Worm (Caenorhabditis elegans) whole organism, young adult: ENCODE results near the gene prx-19.

Experiments used
- D2030.7 ChIP-seq: fragments of 200-800 bp; sonication (Bioruptor generic); IDR thresholded peaks from 2 replicates; pipeline ENCODE4 v1.3.6; 2022; ENCODE audit warnings: missing genetic modification reagents, missing genetic modification characterization, missing compliant biosample characterization
- F23B12.7 ChIP-seq: sonication (generic microtip); optimal IDR thresholded peaks from 2 replicates; lab custom pipeline; 2017; ENCODE audit warnings: missing genetic modification characterization, mild to moderate bottlenecking, missing compliant biosample characterization, antibody characterized with exemption, moderate library complexity; ENCODE audit not compliant: insufficient read depth
- F33H1.4 ChIP-seq: fragments of 200-800 bp; sonication (Bioruptor generic); IDR thresholded peaks from 2 replicates; pipeline ENCODE4 v1.3.6; 2022; ENCODE audit warnings: missing genetic modification reagents, missing genetic modification characterization, missing compliant biosample characterization
- F39B2.1 ChIP-seq: fragments of 200-800 bp; sonication (Bioruptor generic); IDR thresholded peaks from 2 replicates; pipeline ENCODE4 v1.3.6; 2022; ENCODE audit warnings: missing genetic modification reagents, missing genetic modification characterization, missing compliant biosample characterization
- F57C9.4 ChIP-seq: sonication (generic microtip); optimal IDR thresholded peaks from 2 replicates; lab custom pipeline; 2017; ENCODE audit warnings: mild to moderate bottlenecking, missing genetic modification characterization, missing compliant biosample characterization
- K12H6.12 ChIP-seq: fragments of 200-800 bp; sonication (Bioruptor generic); optimal IDR thresholded peaks from 2 replicates; lab custom pipeline; 2018; ENCODE audit warnings: mild to moderate bottlenecking, missing genetic modification characterization, missing compliant biosample characterization
- T07F8.4 ChIP-seq: sonication (generic microtip); optimal IDR thresholded peaks from 2 replicates; lab custom pipeline; 2016; ENCODE audit warnings: mild to moderate bottlenecking, missing genetic modification characterization, moderate library complexity, missing compliant biosample characterization
- T26A5.8 ChIP-seq: sonication (generic microtip); optimal IDR thresholded peaks from 2 replicates; lab custom pipeline; 2016; ENCODE audit warnings: missing genetic modification characterization, missing compliant biosample characterization
- Y79H2A.3 ChIP-seq: fragments of 200-800 bp; sonication (Bioruptor generic); conservative IDR thresholded peaks from 2 replicates; pipeline ENCODE4 v1.3.6; 2022; ENCODE audit warnings: missing genetic modification reagents, missing genetic modification characterization, missing compliant biosample characterization
- ama-1 ChIP-seq, 3 experiments: fragments of 150-350 bp in 1 of 3; sonication (generic microtip) in 2 of 3; optimal IDR thresholded peaks; 2 replicates each; lab custom pipeline; 2014 to 2018; ENCODE audit warnings: missing biosample characterization in 2 of 3, missing genetic modification characterization in 2 of 3, missing genetic modification reagents in 2 of 3
- athp-1 ChIP-seq: sonication (generic microtip); optimal IDR thresholded peaks from 2 replicates; lab custom pipeline; 2017; ENCODE audit warnings: mild to moderate bottlenecking, missing genetic modification characterization, missing compliant biosample characterization
- attf-3 ChIP-seq: fragments of 200-800 bp; sonication (Bioruptor generic); conservative IDR thresholded peaks from 2 replicates; pipeline ENCODE4 v1.3.6; 2022; ENCODE audit warnings: missing genetic modification reagents, missing genetic modification characterization, missing compliant biosample characterization
- ceh-79 ChIP-seq: sonication (generic microtip); optimal IDR thresholded peaks from 2 replicates; lab custom pipeline; 2017; ENCODE audit warnings: mild to moderate bottlenecking, missing genetic modification characterization, missing compliant biosample characterization
- ceh-91 ChIP-seq: fragments of 200-800 bp; sonication (Bioruptor generic); IDR thresholded peaks from 2 replicates; pipeline ENCODE4 v1.3.6; 2022; ENCODE audit warnings: missing genetic modification reagents, missing genetic modification characterization, missing compliant biosample characterization
- dox-1 ChIP-seq: fragments of 200-800 bp; sonication (Bioruptor generic); IDR thresholded peaks from 2 replicates; pipeline ENCODE4 v1.3.6; 2022; ENCODE audit warnings: missing genetic modification reagents, missing genetic modification characterization, missing compliant biosample characterization
- dpff-1 ChIP-seq: sonication (generic microtip); optimal IDR thresholded peaks from 2 replicates; lab custom pipeline; 2017; ENCODE audit warnings: mild to moderate bottlenecking, missing genetic modification characterization, missing compliant biosample characterization
- dpl-1 ChIP-seq: fragments of 150-350 bp; optimal IDR thresholded peaks from 2 replicates; lab custom pipeline; 2014; ENCODE audit warnings: missing biosample characterization, missing genetic modification reagents, missing genetic modification characterization
- efl-1 ChIP-seq: fragments of 150-350 bp; optimal IDR thresholded peaks from 2 replicates; lab custom pipeline; 2014; ENCODE audit warnings: missing biosample characterization, missing genetic modification reagents, missing genetic modification characterization
- egrh-3 ChIP-seq: fragments of 200-800 bp; sonication (Bioruptor generic); IDR thresholded peaks from 2 replicates; pipeline ENCODE4 v1.3.6; 2022; ENCODE audit warnings: missing genetic modification reagents, missing genetic modification characterization, missing compliant biosample characterization
- ets-4 ChIP-seq: fragments of 200-800 bp; sonication (Bioruptor generic); optimal IDR thresholded peaks from 2 replicates; lab custom pipeline; 2018; ENCODE audit warnings: mild to moderate bottlenecking, missing genetic modification characterization, missing compliant biosample characterization
- hmg-20 ChIP-seq: fragments of 200-800 bp; sonication (Bioruptor generic); IDR thresholded peaks from 2 replicates; pipeline ENCODE4 v1.3.6; 2022; ENCODE audit warnings: missing genetic modification reagents, missing genetic modification characterization, missing compliant biosample characterization
- hrde-1 ChIP-seq: sonication (generic microtip); optimal IDR thresholded peaks from 2 replicates; lab custom pipeline; 2016; ENCODE audit warnings: missing genetic modification characterization, mild to moderate bottlenecking, missing compliant biosample characterization, moderate library complexity, missing genotype, missing genetic modification reagents, borderline replicate concordance
- lin-35 ChIP-seq, 3 experiments: fragments of 150-350 bp in 2 of 3; sonication (generic microtip) in 1 of 3; optimal IDR thresholded peaks; 2 replicates each; lab custom pipeline; 2014 to 2018; ENCODE audit warnings: missing biosample characterization in 3 of 3, missing genetic modification characterization in 3 of 3, missing genetic modification reagents in 3 of 3
- lin-54 ChIP-seq: fragments of 200-800 bp; sonication (Bioruptor generic); optimal IDR thresholded peaks from 2 replicates; lab custom pipeline; 2018; ENCODE audit warnings: mild to moderate bottlenecking, missing genetic modification characterization, missing compliant biosample characterization
- lsl-1 ChIP-seq: fragments of 200-800 bp; sonication (Bioruptor generic); optimal IDR thresholded peaks from 2 replicates; lab custom pipeline; 2018; ENCODE audit warnings: mild to moderate bottlenecking, missing genetic modification characterization, moderate library complexity, missing compliant biosample characterization
- madf-3 ChIP-seq: fragments of 200-800 bp; sonication (Bioruptor generic); IDR thresholded peaks from 2 replicates; pipeline ENCODE4 v1.3.6; 2022; ENCODE audit warnings: missing genetic modification reagents, missing genetic modification characterization, missing compliant biosample characterization
- madf-6 ChIP-seq: fragments of 200-800 bp; sonication (Bioruptor generic); IDR thresholded peaks from 2 replicates; pipeline ENCODE4 v1.3.6; 2022; ENCODE audit warnings: missing genetic modification reagents, missing genetic modification characterization, missing compliant biosample characterization
- madf-8 ChIP-seq: fragments of 200-800 bp; sonication (Bioruptor generic); conservative IDR thresholded peaks from 2 replicates; pipeline ENCODE4 v1.3.6; 2022; ENCODE audit warnings: missing genetic modification reagents, missing genetic modification characterization, missing compliant biosample characterization
- mcd-1 ChIP-seq: fragments of 200-800 bp; sonication (Bioruptor generic); IDR thresholded peaks from 2 replicates; pipeline ENCODE4 v1.3.6; 2022; ENCODE audit warnings: missing genetic modification reagents, missing genetic modification characterization, missing compliant biosample characterization
- nhr-27 ChIP-seq: fragments of 200-800 bp; sonication (Bioruptor generic); optimal IDR thresholded peaks from 2 replicates; lab custom pipeline; 2018; ENCODE audit warnings: mild to moderate bottlenecking, missing genetic modification characterization, moderate library complexity, missing compliant biosample characterization
- nhr-80 ChIP-seq: sonication (generic microtip); optimal IDR thresholded peaks from 2 replicates; lab custom pipeline; 2016; ENCODE audit warnings: missing genetic modification characterization, missing compliant biosample characterization
- nhr-90 ChIP-seq: sonication (generic microtip); optimal IDR thresholded peaks from 2 replicates; lab custom pipeline; 2016; ENCODE audit warnings: missing genotype, mild to moderate bottlenecking, missing genetic modification characterization, missing compliant biosample characterization
- pbrm-1 ChIP-seq: fragments of 200-800 bp; sonication (Bioruptor generic); IDR thresholded peaks from 2 replicates; pipeline ENCODE4 v1.3.6; 2022; ENCODE audit warnings: missing genetic modification reagents, missing genetic modification characterization, missing compliant biosample characterization
- pha-4 ChIP-seq: fragments of 150-350 bp; sonication (generic microtip); optimal IDR thresholded peaks from 2 replicates; lab custom pipeline; 2014; ENCODE audit warnings: missing biosample characterization, missing genetic modification reagents, missing genetic modification characterization
- tbp1 ChIP-seq: fragments of 200-800 bp; sonication (Bioruptor generic); optimal IDR thresholded peaks from 2 replicates; lab custom pipeline; 2018; ENCODE audit warnings: mild to moderate bottlenecking, missing genetic modification characterization, missing compliant biosample characterization
- ztf-18 ChIP-seq: sonication (generic microtip); optimal IDR thresholded peaks from 2 replicates; lab custom pipeline; 2016; ENCODE audit warnings: missing genotype, mild to moderate bottlenecking, missing genetic modification characterization, missing compliant biosample characterization
- ztf-25 ChIP-seq: fragments of 200-800 bp; sonication (Bioruptor generic); IDR thresholded peaks from 2 replicates; pipeline ENCODE4 v1.3.6; 2022; ENCODE audit warnings: missing genetic modification reagents, missing genetic modification characterization, missing compliant biosample characterization
- ztf-3 ChIP-seq: fragments of 200-800 bp; sonication (Bioruptor generic); optimal IDR thresholded peaks from 2 replicates; lab custom pipeline; 2018; ENCODE audit warnings: mild to moderate bottlenecking, missing genetic modification characterization, missing compliant biosample characterization

Gene prx-19

DNA sequence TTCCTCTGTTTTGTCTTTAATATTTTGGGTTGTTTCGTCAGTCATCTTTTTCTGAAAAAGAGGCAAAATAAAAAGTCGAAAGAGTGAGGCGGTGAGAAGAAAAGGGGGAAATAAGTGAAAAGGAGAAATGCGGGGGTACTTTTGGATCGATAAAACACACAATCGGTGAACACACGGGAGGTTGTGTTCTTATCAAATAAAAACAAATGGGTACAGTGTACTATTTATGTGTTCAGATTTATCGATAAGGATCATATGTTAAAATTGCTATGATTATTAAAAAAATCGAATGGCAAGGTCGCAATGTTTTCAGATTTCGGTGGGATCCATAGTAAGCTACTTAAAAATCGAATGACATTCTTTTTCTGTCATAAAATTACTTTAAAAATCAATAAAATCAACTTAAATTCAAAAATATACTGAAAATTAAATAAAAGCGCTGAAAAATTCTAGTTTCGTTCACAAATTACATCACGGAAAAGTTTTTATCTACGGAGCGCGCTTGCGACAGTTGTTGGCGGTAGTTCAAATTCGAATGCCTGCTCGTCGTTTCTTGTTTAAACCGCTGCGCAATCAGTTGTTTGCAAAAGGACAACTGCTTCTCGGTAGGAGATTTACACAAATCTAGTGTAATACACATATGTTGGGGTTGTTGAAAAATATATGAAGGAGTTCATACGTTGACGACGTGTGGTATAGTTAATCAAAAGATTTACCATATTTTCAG lies at the start of gene prx-19:
prx-19 (minus strand) TSS at position 51 of the 727 bp plus-strand sequence.
- TF ChIP-seq T26A5.8 (tag; lab: Kevin White, UChicago), result no peak
- TF ChIP-seq T07F8.4, result no peak
- no peak for TF ChIP-seq ets-4
- no peak for TF ChIP-seq ztf-25 (GFP tag; lab: Robert Waterston, UW)
- TF ChIP-seq efl-1, result peak; percentile 72
- no peak for TF ChIP-seq attf-3 (GFP tag; lab: Robert Waterston, UW)
- TF ChIP-seq lin-54 (GFP tag; lab: Kevin White, UChicago), result peak; percentile 80
- peak in 1 of 3 experiments; percentile 81 for TF ChIP-seq lin-35 (GFP tag; optimal IDR thresholded peaks at IDR 0.05; lab: Kevin White, UChicago)
- TF ChIP-seq pha-4, result no peak
- TF ChIP-seq dpl-1 (GFP tag; lab: Kevin White, UChicago), result peak; percentile 67
- TF ChIP-seq F57C9.4 (tag; lab: Kevin White, UChicago), result no peak
- peak; percentile 22 for TF ChIP-seq F23B12.7 (tag; lab: Kevin White, UChicago)
- TF ChIP-seq nhr-80 (tag; lab: Kevin White, UChicago), result peak; percentile 5
- TF ChIP-seq mcd-1 (GFP tag; lab: Robert Waterston, UW), result peak; percentile 83
- no peak for TF ChIP-seq Y79H2A.3

DNA sequence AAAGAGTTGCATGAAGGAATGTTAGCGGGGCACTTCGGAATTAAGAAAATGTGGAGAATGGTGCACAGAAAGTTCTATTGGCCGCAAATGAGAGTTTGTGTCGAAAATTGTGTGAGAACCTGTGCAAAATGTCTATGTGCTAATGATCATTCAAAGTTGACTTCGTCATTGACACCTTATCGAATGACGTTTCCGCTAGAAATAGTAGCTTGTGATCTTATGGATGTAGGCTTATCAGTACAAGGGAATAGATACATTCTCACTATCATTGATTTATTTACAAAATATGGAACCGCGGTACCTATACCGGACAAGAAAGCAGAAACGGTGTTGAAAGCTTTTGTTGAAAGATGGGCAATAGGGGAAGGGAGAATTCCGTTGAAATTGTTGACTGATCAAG lies 49.4 kb upstream of the prx-19 start:
- TF ChIP-seq nhr-80 (tag; lab: Kevin White, UChicago) (peak; percentile 62), dpff-1 (tag; lab: Kevin White, UChicago) (no peak)

DNA sequence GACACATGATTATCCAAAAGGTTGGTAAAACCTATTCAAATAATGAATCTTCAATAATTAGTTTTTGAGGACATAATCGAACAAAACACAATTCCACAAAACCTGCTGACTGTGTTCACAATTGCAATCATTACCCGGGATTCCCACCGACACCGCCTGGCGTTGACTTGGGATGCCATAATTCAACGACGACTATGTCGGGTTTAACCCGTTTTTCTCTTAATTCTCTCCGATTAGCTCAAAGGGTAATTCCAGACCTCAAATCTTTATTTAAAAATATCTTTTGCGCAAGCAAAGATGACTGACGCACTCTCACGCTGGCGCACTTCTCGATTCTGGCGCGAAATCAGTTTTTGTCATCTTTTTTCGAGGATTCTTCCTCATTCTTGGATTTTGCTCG lies 43.3 kb upstream of the prx-19 start:
- TF ChIP-seq mcd-1 (GFP tag; lab: Robert Waterston, UW), result peak; percentile 71
- TF ChIP-seq D2030.7 (GFP tag; lab: Robert Waterston, UW), result peak; percentile 46; the same call in 1 of the 2 replicates
- peak; percentile 42; the same call in 1 of the 2 replicates for TF ChIP-seq F33H1.4 (GFP tag; lab: Robert Waterston, UW)
- TF ChIP-seq madf-6, result peak; percentile 83
- TF ChIP-seq madf-8 (GFP tag; lab: Robert Waterston, UW), result peak; percentile 89
- TF ChIP-seq, all 124 proteins: peak for 5; not testable (repeated sequence) for 119

DNA sequence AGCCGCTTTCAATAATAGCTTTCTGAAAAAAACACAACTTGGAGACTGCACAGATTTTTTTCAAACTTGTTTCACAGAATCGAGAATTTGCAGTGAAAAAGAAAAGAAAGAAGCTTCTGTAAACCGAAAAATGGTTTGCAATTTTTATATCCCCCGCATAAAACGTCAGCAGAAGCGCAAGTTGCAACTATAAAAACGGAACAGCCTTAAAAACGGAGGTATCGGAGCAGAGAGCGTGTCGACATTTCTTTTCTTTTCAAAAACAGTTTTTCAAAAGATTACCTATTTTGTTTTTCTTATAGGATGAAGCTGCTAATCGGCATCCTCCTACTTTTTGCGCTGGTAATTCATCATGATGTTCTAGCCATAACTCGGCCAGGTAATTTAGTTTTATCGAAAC lies 42.9 kb upstream of the prx-19 start, which contains the start of gene plg-1:
plg-1 (plus strand) TSS at position 301 of the 400 bp plus-strand sequence.
- TF ChIP-seq athp-1 (tag; lab: Kevin White, UChicago) (no peak), egrh-3 (no peak), ztf-3 (no peak), F57C9.4 (tag; lab: Kevin White, UChicago) (no peak), K12H6.12 (tag; lab: Kevin White, UChicago) (no peak), ama-1 (optimal IDR thresholded peaks at IDR 0.05; lab: Kevin White, UChicago) (no peak), ama-1 (GFP tag; optimal IDR thresholded peaks at IDR 0.05; lab: Kevin White, UChicago) (no peak)

ce11 chrIII:8850482-8851047 lies 41.5 kb upstream of the prx-19 start, which contains the start of gene F44E2.9:
TSS of gene F44E2.9 (minus strand) at chrIII:8850532.
- peak; percentile 35 for TF ChIP-seq tbp1 (GFP tag; lab: Kevin White, UChicago)
- TF ChIP-seq nhr-27, result no peak
- TF ChIP-seq efl-1, result peak; percentile 76
- peak; percentile 57 for TF ChIP-seq madf-8 (GFP tag; lab: Robert Waterston, UW)
- peak; percentile 41; the same call in 1 of the 2 replicates for TF ChIP-seq ceh-91 (GFP tag; lab: Robert Waterston, UW)
- TF ChIP-seq mcd-1 (GFP tag; lab: Robert Waterston, UW), result peak; percentile 78
- TF ChIP-seq ceh-79 (tag; lab: Kevin White, UChicago), result no peak
- no peak for TF ChIP-seq nhr-90
- TF ChIP-seq lin-54 (GFP tag; lab: Kevin White, UChicago), result peak; percentile 93
- 0 out of 2 replicates have a peak, but pooled peaks have one; percentile 11 for TF ChIP-seq madf-3
- TF ChIP-seq hmg-20 (GFP tag; lab: Robert Waterston, UW), result no peak
- TF ChIP-seq ztf-18 (tag; lab: Kevin White, UChicago), result peak; percentile 86
- TF ChIP-seq lsl-1, result peak; percentile 59
- TF ChIP-seq pbrm-1, result peak; percentile 57; the same call in 1 of the 2 replicates
- TF ChIP-seq dox-1 (GFP tag; lab: Robert Waterston, UW), result peak; percentile 84
- TF ChIP-seq F39B2.1 (GFP tag; lab: Robert Waterston, UW), result no peak
- no peak for TF ChIP-seq hrde-1 (tag; lab: Kevin White, UChicago)
- peak; percentile 41 for TF ChIP-seq K12H6.12 (tag; lab: Kevin White, UChicago)
